Fruit fly (Drosophila melanogaster) S2 (cell line): ENCODE measurements around the gene Cipc.

ENCODE experiments used
- CG8478 ChIP-seq: fragments of >200 bp; optimal IDR thresholded peaks from 2 replicates; lab custom pipeline; 2018
- CTCF ChIP-seq, 2 experiments: fragments of >200 bp; optimal IDR thresholded peaks; 2 replicates each; lab custom pipeline; 2018

Cipc gene

dm6 chr3R:26104302-26105140 is 2.1 kb upstream of the Cipc start:
- no peak for TF ChIP-seq CG8478 (lab: Kevin White, UChicago)
- no peak for TF ChIP-seq CTCF (optimal IDR thresholded peaks at IDR 0.05; lab: Kevin White, UChicago)

dm6 chr3R:26105141-26105403 is 1.6 kb upstream of the Cipc start:
- TF ChIP-seq CTCF (optimal IDR thresholded peaks at IDR 0.05; lab: Kevin White, UChicago) (no peak), CG8478 (lab: Kevin White, UChicago) (no peak)

dm6 chr3R:26105407-26105806 is 1.3 kb upstream of the Cipc start:
- TF ChIP-seq CG8478 (lab: Kevin White, UChicago) (no peak), CTCF (optimal IDR thresholded peaks at IDR 0.05; lab: Kevin White, UChicago) (no peak)

dm6 chr3R:26105924-26106494 is 659 bp upstream of the Cipc start:
- no peak for TF ChIP-seq CTCF (optimal IDR thresholded peaks at IDR 0.05; lab: Kevin White, UChicago)
- TF ChIP-seq CG8478 (lab: Kevin White, UChicago) = no peak

dm6 chr3R:26108424-26108823 is 1.8 kb downstream of the Cipc start:
- no peak for TF ChIP-seq CTCF (optimal IDR thresholded peaks at IDR 0.05; lab: Kevin White, UChicago)

- TF ChIP-seq CTCF (optimal IDR thresholded peaks at IDR 0.05; lab: Kevin White, UChicago) (no peak), CG8478 (lab: Kevin White, UChicago) (no peak)
These were observed 10.9 kb downstream of the Cipc start for dm6 chr3R:26117465-26118081.

- TF ChIP-seq CG8478 (lab: Kevin White, UChicago) = no peak
- TF ChIP-seq CTCF (optimal IDR thresholded peaks at IDR 0.05; lab: Kevin White, UChicago) = no peak
These were observed 13.3 kb downstream of the Cipc start for dm6 chr3R:26119993-26120392.

dm6 chr3R:26121108-26121507 is 14.4 kb downstream of the Cipc start:
- no peak for TF ChIP-seq CTCF (optimal IDR thresholded peaks at IDR 0.05; lab: Kevin White, UChicago)
- TF ChIP-seq CG8478 (lab: Kevin White, UChicago) = no peak

dm6 chr3R:26121785-26122184 is 15.1 kb downstream of the Cipc start:
- TF ChIP-seq CTCF (optimal IDR thresholded peaks at IDR 0.05; lab: Kevin White, UChicago) = no peak
- no peak for TF ChIP-seq CG8478 (lab: Kevin White, UChicago)

dm6 chr3R:26122896-26123295 is 16.2 kb downstream of the Cipc start:
- TF ChIP-seq CG8478 (lab: Kevin White, UChicago) = no peak

- no peak for TF ChIP-seq CTCF (optimal IDR thresholded peaks at IDR 0.05; lab: Kevin White, UChicago)
These were observed 18.1 kb downstream of the Cipc start for dm6 chr3R:26124576-26125283.

- TF ChIP-seq CG8478 (lab: Kevin White, UChicago) (no peak), CTCF (optimal IDR thresholded peaks at IDR 0.05; lab: Kevin White, UChicago) (no peak)
These were observed 19.4 kb downstream of the Cipc start, which contains the start of gene CG14556 for dm6 chr3R:26125838-26126709. CG14556 (plus strand) TSS chr3R:26126659.

- no peak for TF ChIP-seq CTCF (optimal IDR thresholded peaks at IDR 0.05; lab: Kevin White, UChicago)
- no peak for TF ChIP-seq CG8478 (lab: Kevin White, UChicago)
These were observed 21.9 kb downstream of the Cipc start for dm6 chr3R:26128442-26129003.

dm6 chr3R:26129680-26130079 is 23.0 kb downstream of the Cipc start:
- TF ChIP-seq CTCF (optimal IDR thresholded peaks at IDR 0.05; lab: Kevin White, UChicago) (peak in 1 of 2 experiments; percentile 14), CG8478 (lab: Kevin White, UChicago) (no peak)
